Worm (Caenorhabditis elegans) whole organism, L1 larva: Measurements from ENCODE around the gene fbf-1.

Experiments used
- C16A3.4 ChIP-seq: fragments of 150-350 bp; optimal IDR thresholded peaks from 2 replicates; lab custom pipeline; 2014; ENCODE audit warnings: missing biosample characterization, missing genetic modification characterization
- C34B4.2 ChIP-seq: sonication (generic microtip); optimal IDR thresholded peaks from 2 replicates; lab custom pipeline; 2017; ENCODE audit warnings: mild to moderate bottlenecking, missing genetic modification characterization, missing compliant biosample characterization
- Y116A8C.19 ChIP-seq: sonication (generic microtip); optimal IDR thresholded peaks from 2 replicates; lab custom pipeline; 2016; ENCODE audit warnings: missing compliant biosample characterization, missing genetic modification characterization, borderline replicate concordance
- alr-1 ChIP-seq: fragments of 200-800 bp; sonication (Bioruptor generic); optimal IDR thresholded peaks from 2 replicates; lab custom pipeline; 2018; ENCODE audit warnings: borderline replicate concordance, mild to moderate bottlenecking, missing genetic modification characterization, missing compliant biosample characterization
- aly-2 ChIP-seq: fragments of 150-350 bp; optimal IDR thresholded peaks from 2 replicates; lab custom pipeline; 2014; ENCODE audit warnings: missing biosample characterization, missing genetic modification characterization
- ama-1 ChIP-seq: fragments of 150-350 bp; optimal IDR thresholded peaks from 2 replicates; lab custom pipeline; 2014
- ceh-63 ChIP-seq: fragments of 200-800 bp; sonication (Bioruptor generic); optimal IDR thresholded peaks from 2 replicates; lab custom pipeline; 2018; ENCODE audit warnings: mild to moderate bottlenecking, missing genetic modification characterization, missing compliant biosample characterization
- ceh-82 ChIP-seq, 3 experiments: fragments of 150-350 bp in 1 of 3; sonication (generic microtip) in 2 of 3; optimal IDR thresholded peaks; 2 replicates each; lab custom pipeline; 2014 to 2017; ENCODE audit warnings: missing biosample characterization in 3 of 3, missing genetic modification characterization in 3 of 3
- ceh-88 ChIP-seq: fragments of 200-800 bp; sonication (Bioruptor generic); IDR thresholded peaks from 2 replicates; pipeline ENCODE4 v1.3.6; 2022; ENCODE audit warnings: missing genetic modification characterization, missing compliant biosample characterization
- dpl-1 ChIP-seq, 3 experiments: fragments of 150-350 bp in 2 of 3; sonication (generic microtip) in 1 of 3; optimal IDR thresholded peaks; 2 replicates each; lab custom pipeline; 2014 to 2017; ENCODE audit warnings: missing biosample characterization in 3 of 3, missing genetic modification characterization in 3 of 3, missing genetic modification reagents in 3 of 3
- efl-1 ChIP-seq, 4 experiments: fragments of 150-350 bp; optimal IDR thresholded peaks in 3 of 4; peaks in 1 of 4; 1 replicate in 1 of 4; 2 replicates in 3 of 4; lab custom pipeline; 2014; ENCODE audit warnings: missing biosample characterization in 2 of 4, missing genetic modification characterization in 2 of 4, missing genetic modification reagents in 2 of 4
- egl-13 ChIP-seq: sonication (generic microtip); optimal IDR thresholded peaks from 2 replicates; lab custom pipeline; 2016; ENCODE audit warnings: missing genotype, missing genetic modification reagents, missing genetic modification characterization, missing compliant biosample characterization
- egl-27 ChIP-seq, 2 experiments: fragments of 150-350 bp in 1 of 2; sonication (generic microtip); optimal IDR thresholded peaks; 3 replicates each; lab custom pipeline; 2017 to 2018; ENCODE audit warnings: missing biosample characterization in 2 of 2, missing genetic modification characterization in 2 of 2, missing genetic modification reagents in 2 of 2
- elt-2 ChIP-seq: sonication (generic microtip); optimal IDR thresholded peaks from 2 replicates; lab custom pipeline; 2016; ENCODE audit warnings: missing genetic modification characterization, mild to moderate bottlenecking, inconsistent platforms, missing compliant biosample characterization, missing genetic modification reagents
- elt-3 ChIP-seq, 6 experiments: fragments of 150-350 bp in 1 of 6; sonication (generic microtip); optimal IDR thresholded peaks; 2 replicates each; lab custom pipeline; 2017 to 2018; ENCODE audit warnings: missing biosample characterization in 6 of 6, missing genetic modification characterization in 6 of 6, inconsistent platforms in 1 of 6
- ets-5 ChIP-seq: fragments of 200-800 bp; sonication (Bioruptor generic); IDR thresholded peaks from 2 replicates; pipeline ENCODE4 v1.3.6; 2022; ENCODE audit warnings: missing genetic modification characterization, missing compliant biosample characterization
- fkh-10 ChIP-seq: sonication (generic microtip); optimal IDR thresholded peaks from 2 replicates; lab custom pipeline; 2017; ENCODE audit warnings: missing biosample characterization, missing genetic modification reagents, missing genetic modification characterization
- fkh-4 ChIP-seq: sonication (generic microtip); optimal IDR thresholded peaks from 2 replicates; lab custom pipeline; 2016; ENCODE audit warnings: missing compliant biosample characterization, missing genetic modification characterization, borderline replicate concordance
- fos-1 ChIP-seq: fragments of 150-350 bp; optimal IDR thresholded peaks from 2 replicates; lab custom pipeline; 2014; ENCODE audit warnings: missing biosample characterization, missing genetic modification characterization
- grh-1 ChIP-seq: fragments of 200-800 bp; sonication (Bioruptor generic); IDR thresholded peaks from 2 replicates; pipeline ENCODE4 v1.3.6; 2022; ENCODE audit warnings: missing genetic modification reagents, missing genetic modification characterization, missing compliant biosample characterization
- hlh-17 ChIP-seq: fragments of 200-800 bp; sonication (Bioruptor generic); optimal IDR thresholded peaks from 2 replicates; lab custom pipeline; 2018; ENCODE audit warnings: missing genetic modification characterization, mild to moderate bottlenecking, missing compliant biosample characterization, moderate library complexity, borderline replicate concordance
- hpl-2 ChIP-seq: fragments of 150-350 bp; optimal IDR thresholded peaks from 2 replicates; lab custom pipeline; 2014; ENCODE audit warnings: missing biosample characterization, missing genetic modification reagents, missing genetic modification characterization
- lin-14 ChIP-seq: fragments of 200-800 bp; sonication (Bioruptor generic); optimal IDR thresholded peaks from 2 replicates; lab custom pipeline; 2018; ENCODE audit warnings: mild to moderate bottlenecking, missing genetic modification characterization, moderate library complexity, missing compliant biosample characterization
- lin-35 ChIP-seq, 2 experiments: fragments of 150-350 bp; optimal IDR thresholded peaks; 2 replicates each; lab custom pipeline; 2014; ENCODE audit warnings: missing biosample characterization in 2 of 2, missing genetic modification characterization in 2 of 2, missing genetic modification reagents in 2 of 2
- lir-3 ChIP-seq: sonication (generic microtip); optimal IDR thresholded peaks from 2 replicates; lab custom pipeline; 2016; ENCODE audit warnings: mild to moderate bottlenecking, missing genetic modification characterization, moderate library complexity, missing compliant biosample characterization; ENCODE audit not compliant: poor library complexity
- lsy-2 ChIP-seq, 2 experiments: fragments of 150-350 bp; optimal IDR thresholded peaks; 2 replicates each; lab custom pipeline; 2014; ENCODE audit warnings: missing biosample characterization in 2 of 2, missing genetic modification characterization in 2 of 2
- mab-9 ChIP-seq: fragments of 200-800 bp; sonication (Bioruptor generic); IDR thresholded peaks from 2 replicates; pipeline ENCODE4 v1.3.6; 2022; ENCODE audit warnings: missing genetic modification reagents, missing genetic modification characterization, missing compliant biosample characterization
- nhr-11 ChIP-seq: fragments of 150-350 bp; optimal IDR thresholded peaks from 2 replicates; lab custom pipeline; 2014; ENCODE audit warnings: missing biosample characterization, missing genetic modification characterization
- nhr-12 ChIP-seq: sonication (generic microtip); optimal IDR thresholded peaks from 2 replicates; lab custom pipeline; 2017; ENCODE audit warnings: missing biosample characterization, missing genetic modification characterization
- nhr-20 ChIP-seq: sonication (generic microtip); optimal IDR thresholded peaks from 2 replicates; lab custom pipeline; 2016; ENCODE audit warnings: mild to moderate bottlenecking, missing genetic modification characterization, missing compliant biosample characterization
- nhr-76 ChIP-seq: sonication (generic microtip); optimal IDR thresholded peaks from 2 replicates; lab custom pipeline; 2017; ENCODE audit warnings: missing biosample characterization, missing genetic modification characterization
- nhr-84 ChIP-seq: sonication (generic microtip); optimal IDR thresholded peaks from 2 replicates; lab custom pipeline; 2017; ENCODE audit warnings: missing biosample characterization, missing genetic modification characterization
- nhr-90 ChIP-seq: sonication (generic microtip); optimal IDR thresholded peaks from 2 replicates; lab custom pipeline; 2016; ENCODE audit warnings: mild to moderate bottlenecking, missing genetic modification characterization, missing compliant biosample characterization; ENCODE audit not compliant: poor library complexity
- pax-3 ChIP-seq: fragments of 200-800 bp; sonication (Bioruptor generic); optimal IDR thresholded peaks from 2 replicates; lab custom pipeline; 2018; ENCODE audit warnings: mild to moderate bottlenecking, missing genetic modification characterization, moderate library complexity, missing compliant biosample characterization
- rnt-1 ChIP-seq: sonication (generic microtip); optimal IDR thresholded peaks from 2 replicates; lab custom pipeline; 2016; ENCODE audit warnings: mild to moderate bottlenecking, missing genetic modification characterization, moderate library complexity, missing compliant biosample characterization
- snu-23 ChIP-seq: sonication (generic microtip); optimal IDR thresholded peaks from 2 replicates; lab custom pipeline; 2016; ENCODE audit warnings: missing genetic modification characterization, missing compliant biosample characterization
- sox-4 ChIP-seq: sonication (generic microtip); optimal IDR thresholded peaks from 2 replicates; lab custom pipeline; 2016; ENCODE audit warnings: missing genetic modification characterization, missing compliant biosample characterization
- sptf-1 ChIP-seq: fragments of 150-350 bp; optimal IDR thresholded peaks from 2 replicates; lab custom pipeline; 2014; ENCODE audit warnings: missing biosample characterization, missing genetic modification characterization
- unc-130 ChIP-seq: fragments of 150-350 bp; optimal IDR thresholded peaks from 2 replicates; lab custom pipeline; 2017; ENCODE audit warnings: missing biosample characterization, missing genetic modification characterization, inconsistent platforms
- unc-98 ChIP-seq: fragments of 200-800 bp; sonication (Bioruptor generic); IDR thresholded peaks from 2 replicates; pipeline ENCODE4 v1.3.6; 2022; ENCODE audit warnings: missing genetic modification characterization, missing compliant biosample characterization
- vab-15 ChIP-seq: sonication (generic microtip); optimal IDR thresholded peaks from 2 replicates; lab custom pipeline; 2017; ENCODE audit warnings: missing genotype, mild to moderate bottlenecking, missing genetic modification characterization, missing compliant biosample characterization
- xbp-1 ChIP-seq: sonication (generic microtip); optimal IDR thresholded peaks from 2 replicates; lab custom pipeline; 2016; ENCODE audit warnings: missing genetic modification characterization, missing compliant biosample characterization
- zag-1 ChIP-seq: fragments of 150-350 bp; optimal IDR thresholded peaks from 2 replicates; lab custom pipeline; 2014; ENCODE audit warnings: missing biosample characterization, missing genetic modification characterization
- ztf-4 ChIP-seq: fragments of 150-350 bp; optimal IDR thresholded peaks from 2 replicates; lab custom pipeline; 2014; ENCODE audit warnings: missing biosample characterization, missing genetic modification characterization

The fbf-1 gene

DNA sequence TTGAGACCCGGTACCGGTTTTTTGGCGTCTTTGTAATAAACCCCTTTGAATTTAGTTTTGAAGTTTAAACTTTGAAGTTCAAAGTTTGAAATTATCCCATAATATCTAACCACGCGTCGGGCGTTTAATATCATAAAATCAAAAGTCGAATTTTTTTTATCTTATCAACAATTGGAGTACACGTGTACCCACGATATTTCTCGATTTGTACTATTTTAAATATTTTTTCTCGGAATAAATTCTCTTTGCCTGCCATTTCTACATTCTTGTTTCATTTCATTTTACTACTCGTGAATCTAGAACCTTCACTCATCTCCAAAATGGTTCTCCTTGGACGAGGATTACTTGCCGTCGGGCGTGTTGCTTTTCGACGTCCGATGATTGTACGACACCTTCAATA lies 30.5 kb downstream of the fbf-1 start, which contains the start of gene gldc-1:
Gene gldc-1 (plus strand): TSS at position 301 of the 400 bp plus-strand sequence.
- no peak for TF ChIP-seq nhr-76 (tag; lab: Kevin White, UChicago)
- TF ChIP-seq nhr-84 (tag; lab: Kevin White, UChicago): no peak
- no peak for TF ChIP-seq ztf-4 (tag; lab: Kevin White, UChicago)
- TF ChIP-seq efl-1 (optimal IDR thresholded peaks at IDR 0.05; lab: Kevin White, UChicago): no peak
- peak in 1 of 2 experiments; percentile 37 for TF ChIP-seq efl-1 (GFP tag; optimal IDR thresholded peaks at IDR 0.05 in 1 of 2; lab: Kevin White, UChicago)
- no peak for TF ChIP-seq sptf-1 (tag; lab: Kevin White, UChicago)
- TF ChIP-seq ceh-63 (GFP tag; lab: Kevin White, UChicago): no peak
- peak in 1 of 6 experiments; percentile 24 for TF ChIP-seq elt-3 (tag; optimal IDR thresholded peaks at IDR 0.05; lab: Kevin White, UChicago)
- no peak for TF ChIP-seq vab-15
- TF ChIP-seq zag-1 (tag; lab: Kevin White, UChicago): no peak
- no peak for TF ChIP-seq lin-35 (GFP tag; optimal IDR thresholded peaks at IDR 0.05; lab: Kevin White, UChicago)
- TF ChIP-seq rnt-1 (tag; lab: Kevin White, UChicago): no peak

DNA sequence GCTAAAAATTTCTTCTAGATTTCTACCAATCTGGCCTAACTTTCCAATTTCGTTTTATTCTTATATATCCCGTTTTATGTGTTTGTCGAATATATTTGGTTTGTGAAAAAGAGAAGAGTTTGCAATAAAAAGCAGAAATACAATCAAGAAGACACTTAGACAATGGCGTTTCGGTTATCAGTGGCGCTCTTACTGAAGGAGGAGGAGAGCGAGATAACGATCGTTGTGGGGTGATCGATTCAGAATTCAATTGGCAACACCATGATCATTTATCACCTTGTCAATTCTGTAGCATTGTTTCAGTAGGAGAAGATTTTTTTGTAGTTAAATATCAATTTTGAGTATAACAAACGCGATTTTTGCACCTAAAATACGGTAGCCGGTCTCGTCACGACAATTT lies 31.1 kb downstream of the fbf-1 start:
- TF ChIP-seq elt-3 (tag; optimal IDR thresholded peaks at IDR 0.05; lab: Kevin White, UChicago): peak in 3 of 6 experiments; percentile 13 to 73 (median 18)
- peak; percentile 49 for TF ChIP-seq elt-2 (tag; lab: Kevin White, UChicago)
- no peak for TF ChIP-seq egl-13
- no peak for TF ChIP-seq ceh-63 (GFP tag; lab: Kevin White, UChicago)
- no peak for TF ChIP-seq ceh-82 (tag; optimal IDR thresholded peaks at IDR 0.05; lab: Kevin White, UChicago)
- no peak for TF ChIP-seq ceh-88 (GFP tag; lab: Robert Waterston, UW)
- no peak for TF ChIP-seq lir-3 (tag; lab: Kevin White, UChicago)
- peak in 1 of 2 experiments; percentile 25 for TF ChIP-seq lin-35 (GFP tag; optimal IDR thresholded peaks at IDR 0.05; lab: Kevin White, UChicago)
- no peak for TF ChIP-seq hlh-17
- no peak for TF ChIP-seq aly-2 (tag; lab: Kevin White, UChicago)
- no peak for TF ChIP-seq efl-1 (optimal IDR thresholded peaks at IDR 0.05; lab: Kevin White, UChicago)
- TF ChIP-seq efl-1 (GFP tag; optimal IDR thresholded peaks at IDR 0.05 in 1 of 2; lab: Kevin White, UChicago): peak in 1 of 2 experiments; percentile 89
- TF ChIP-seq lsy-2 (tag; optimal IDR thresholded peaks at IDR 0.05; lab: Kevin White, UChicago): peak in 1 of 2 experiments; percentile 9
- peak; percentile 12 for TF ChIP-seq nhr-20 (tag; lab: Kevin White, UChicago)
- peak; percentile 21 for TF ChIP-seq lin-14

DNA sequence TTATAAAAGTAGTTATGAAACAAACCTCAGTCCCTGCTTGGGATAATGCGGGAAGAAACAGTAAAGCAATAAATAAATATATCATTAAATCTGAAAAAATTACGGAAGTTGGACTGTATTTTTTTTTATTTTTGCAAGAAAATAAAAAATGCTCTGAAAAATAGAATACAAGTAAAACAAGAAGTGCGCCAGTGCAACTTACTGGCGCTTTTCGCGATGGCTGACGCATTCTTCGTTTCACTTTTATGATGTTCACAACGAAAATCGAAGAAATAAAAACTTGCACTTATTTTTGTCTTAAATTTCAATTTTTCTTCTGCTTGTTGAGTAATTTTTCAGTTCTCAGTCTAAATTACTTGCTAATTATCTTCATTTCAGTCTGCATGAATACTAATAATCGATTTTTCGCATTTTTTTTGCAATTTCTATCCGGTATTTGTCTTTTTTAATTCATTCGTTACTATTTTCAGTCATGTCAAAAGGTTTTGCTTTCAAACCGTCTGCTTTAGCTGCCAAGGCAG lies 32.9 kb downstream of the fbf-1 start, which contains the start of the genes R12C12.6 and ran-5:
Gene R12C12.6 (minus strand): TSS at position 229 of the 521 bp plus-strand sequence.
Gene ran-5 (plus strand): TSS at position 471 of the 521 bp plus-strand sequence.
- peak; percentile 67 for TF ChIP-seq aly-2 (tag; lab: Kevin White, UChicago)
- peak; percentile 85 for TF ChIP-seq C16A3.4 (tag; lab: Kevin White, UChicago)
- TF ChIP-seq dpl-1 (GFP tag; optimal IDR thresholded peaks at IDR 0.05; lab: Kevin White, UChicago): peak; percentile 75 to 86 (median 84)
- TF ChIP-seq nhr-84 (tag; lab: Kevin White, UChicago): no peak
- TF ChIP-seq grh-1: peak; percentile 86
- TF ChIP-seq C34B4.2 (tag; lab: Kevin White, UChicago): no peak
- no peak for TF ChIP-seq unc-98 (GFP tag; lab: Robert Waterston, UW)
- peak; percentile 24 for TF ChIP-seq hpl-2 (GFP tag; lab: Kevin White, UChicago)
- TF ChIP-seq nhr-12 (tag; lab: Kevin White, UChicago): no peak
- no peak for TF ChIP-seq ets-5 (GFP tag; lab: Robert Waterston, UW)
- TF ChIP-seq nhr-11: peak; percentile 75
- TF ChIP-seq egl-27 (tag; optimal IDR thresholded peaks at IDR 0.05; lab: Kevin White, UChicago): no peak
- no peak for TF ChIP-seq zag-1 (tag; lab: Kevin White, UChicago)
- TF ChIP-seq lin-14: peak; percentile 82
- TF ChIP-seq egl-13: peak; percentile 79
- TF ChIP-seq xbp-1 (tag; lab: Kevin White, UChicago): peak; percentile 87
- TF ChIP-seq lsy-2 (tag; optimal IDR thresholded peaks at IDR 0.05; lab: Kevin White, UChicago): peak; percentile 89 to 91
- peak; percentile 79 for TF ChIP-seq fos-1
- TF ChIP-seq ztf-4 (tag; lab: Kevin White, UChicago): peak; percentile 62
- peak; percentile 72 for TF ChIP-seq lir-3 (tag; lab: Kevin White, UChicago)
- TF ChIP-seq ama-1: peak; percentile 34
- TF ChIP-seq fkh-10 (GFP tag; lab: Kevin White, UChicago): peak; percentile 32
- TF ChIP-seq mab-9 (GFP tag; lab: Robert Waterston, UW): peak; percentile 57; the same call in 1 of the 2 replicates
- TF ChIP-seq elt-3 (tag; optimal IDR thresholded peaks at IDR 0.05; lab: Kevin White, UChicago): peak in 2 of 6 experiments; percentile 33 to 78
- peak; percentile 64 for TF ChIP-seq fkh-4
- peak; percentile 90 for TF ChIP-seq snu-23 (GFP tag; lab: Kevin White, UChicago)
- TF ChIP-seq alr-1 (tag; lab: Kevin White, UChicago): no peak
- peak; percentile 88 for TF ChIP-seq nhr-90 (tag; lab: Kevin White, UChicago)
- TF ChIP-seq unc-130: no peak
- TF ChIP-seq Y116A8C.19 (tag; lab: Kevin White, UChicago): no peak
- no peak for TF ChIP-seq pax-3 (tag; lab: Kevin White, UChicago)
- TF ChIP-seq sox-4: peak; percentile 70
